Fruit fly (Drosophila melanogaster): ENCODE measurements around the gene mask.
A peak's percentile ranks its signal among the peaks of the same experiment; 100 is the strongest.

dm6 chr3R:24264414-24265363 is 34.3 kb downstream of the mask start:
- TF ChIP-seq CG5204 (GFP tag; optimal IDR thresholded peaks at IDR 0.05) (no peak), Clk (GFP tag; optimal IDR thresholded peaks at IDR 0.05) (no peak), pad (GFP tag; optimal IDR thresholded peaks at IDR 0.05) (peak; percentile 72), CG11617 (GFP tag; optimal IDR thresholded peaks at IDR 0.05) (peak; percentile 4)

Measured in whole organism, adult.